Fruit fly (Drosophila melanogaster): ENCODE measurements around the gene tant.
A peak's percentile ranks its signal among the peaks of the same experiment; 100 is the strongest.

The tant gene

dm6 chr3L:6059062-6059708 lies 4.2 kb downstream of the tant start, which contains the start of gene CG6592 (continued):
- TF ChIP-seq CG8765 (GFP tag; IDR thresholded peaks at IDR 0.05) (peak; percentile 62; the same call in 1 of the 2 replicates), CG32767 (GFP tag; IDR thresholded peaks at IDR 0.05) (no peak), Gug (GFP tag; IDR thresholded peaks at IDR 0.05) (no peak; the same call in 3 of the 4 replicates), CG4820 (GFP tag; optimal IDR thresholded peaks at IDR 0.05) (peak; percentile 16), CG12299 (tag; optimal IDR thresholded peaks at IDR 0.05) (no peak), Poxn (GFP tag; IDR thresholded peaks at IDR 0.05) (no peak), az2 (GFP tag; optimal IDR thresholded peaks at IDR 0.05) (peak; percentile 17), Xbp1 (GFP tag; optimal IDR thresholded peaks at IDR 0.05) (peak; percentile 29), pros (GFP tag; optimal IDR thresholded peaks at IDR 0.05) (no peak), CG13287 (GFP tag; IDR thresholded peaks at IDR 0.05; ENCODE audit: partially characterized antibody) (no peak), CG14860 (GFP tag; IDR thresholded peaks at IDR 0.05; ENCODE audit: partially characterized antibody) (no peak), kah (GFP tag; optimal IDR thresholded peaks at IDR 0.05) (no peak), sc (optimal IDR thresholded peaks at IDR 0.05) (no peak), sc (GFP tag; optimal IDR thresholded peaks at IDR 0.05) (peak; percentile 39), CG30431 (GFP tag; optimal IDR thresholded peaks at IDR 0.05) (peak; percentile 87), jing (GFP tag; optimal IDR thresholded peaks at IDR 0.05) (peak; percentile 5), Camta (GFP tag; optimal IDR thresholded peaks at IDR 0.05) (peak; percentile 41), CG17802 (tag; optimal IDR thresholded peaks at IDR 0.05) (peak; percentile 23), dm (GFP tag; optimal IDR thresholded peaks at IDR 0.05) (peak; percentile 28), Asciz (GFP tag; optimal IDR thresholded peaks at IDR 0.05) (no peak), CG11085 (GFP tag; IDR thresholded peaks at IDR 0.05) (0 out of 2 replicates have a peak, but pooled peaks have one; percentile 25), CG3065 (GFP tag; optimal IDR thresholded peaks at IDR 0.05) (peak; percentile 14), trh (GFP tag; optimal IDR thresholded peaks at IDR 0.05) (peak; percentile 16), Pdp1 (GFP tag; optimal IDR thresholded peaks at IDR 0.05) (peak in 1 of 2 experiments; percentile 8), CG12104 (GFP tag; optimal IDR thresholded peaks at IDR 0.05) (no peak), CG9727 (GFP tag; optimal IDR thresholded peaks at IDR 0.05) (peak; percentile 80), wor (GFP tag; IDR thresholded peaks at IDR 0.05) (no peak), NfI (GFP tag; optimal IDR thresholded peaks at IDR 0.05) (peak; percentile 51), ab (GFP tag; optimal IDR thresholded peaks at IDR 0.05) (no peak), ac (GFP tag; optimal IDR thresholded peaks at IDR 0.05) (peak; percentile 82), ci (GFP tag; IDR thresholded peaks at IDR 0.05) (peak; percentile 43; the same call in 1 of the 3 replicates), D19B (GFP tag; optimal IDR thresholded peaks at IDR 0.05) (no peak), CG7987 (GFP tag; optimal IDR thresholded peaks at IDR 0.05) (no peak), CG8924 (tag; optimal IDR thresholded peaks at IDR 0.05) (peak; percentile 4), onecut (GFP tag; IDR thresholded peaks at IDR 0.05) (0 out of 2 replicates have a peak, but pooled peaks have one; percentile 13), chif (GFP tag; optimal IDR thresholded peaks at IDR 0.05) (peak; percentile 36 to 77), Abd-B (GFP tag; optimal IDR thresholded peaks at IDR 0.05) (peak; percentile 24), CG1024 (GFP tag; IDR thresholded peaks at IDR 0.05) (peak; percentile 16; the same call in 1 of the 2 replicates), twi (tag; optimal IDR thresholded peaks at IDR 0.05) (no peak), Eip74EF (GFP tag; optimal IDR thresholded peaks at IDR 0.05) (peak in 1 of 2 experiments; percentile 24), CG6765 (GFP tag; optimal IDR thresholded peaks at IDR 0.05) (no peak), CG33557 (GFP tag; optimal IDR thresholded peaks at IDR 0.05) (peak; percentile 65), H2.0 (GFP tag; IDR thresholded peaks at IDR 0.05) (peak; percentile 32; the same call in 1 of the 2 replicates), btn (GFP tag; optimal IDR thresholded peaks at IDR 0.05) (no peak), CG10654 (GFP tag; optimal IDR thresholded peaks at IDR 0.05) (no peak), schlank (tag; optimal IDR thresholded peaks at IDR 0.05) (no peak), esg (GFP tag; conservative IDR thresholded peaks at IDR 0.05) (no peak), insv (GFP tag; optimal IDR thresholded peaks at IDR 0.05) (peak in 1 of 2 experiments; percentile 22), Hmr (GFP tag; optimal IDR thresholded peaks at IDR 0.05) (no peak)

Data from whole organism, embryonic.